Worm (Caenorhabditis elegans) whole organism, L4 larva: Measurements from ENCODE around the gene C50F4.16.

Source experiments
- T26A8.4 ChIP-seq: fragments of 200-800 bp; sonication (Bioruptor generic); IDR thresholded peaks from 2 replicates; pipeline ENCODE4 v1.3.6; 2022; ENCODE audit warnings: missing genetic modification characterization, missing compliant biosample characterization
- ZK546.5 ChIP-seq, 2 experiments: sonication (generic microtip); optimal IDR thresholded peaks; 2 replicates each; lab custom pipeline; 2017; ENCODE audit warnings: missing biosample characterization in 2 of 2, missing genetic modification characterization in 2 of 2
- aha-1 ChIP-seq: fragments of 150-350 bp; peaks from one replicate; lab custom pipeline; 2014; ENCODE audit warnings: missing biosample characterization, missing genetic modification characterization
- aly-2 ChIP-seq: sonication (generic microtip); optimal IDR thresholded peaks from 2 replicates; lab custom pipeline; 2018; ENCODE audit warnings: missing biosample characterization, missing genetic modification characterization
- ceh-20 ChIP-seq: fragments of 200-800 bp; sonication (Bioruptor generic); IDR thresholded peaks from 2 replicates; pipeline ENCODE4 v1.3.6; 2022; ENCODE audit warnings: missing genetic modification reagents, missing genetic modification characterization, missing compliant biosample characterization
- ceh-44 ChIP-seq: fragments of 200-800 bp; sonication (Bioruptor generic); IDR thresholded peaks from 2 replicates; pipeline ENCODE4 v1.3.6; 2022; ENCODE audit warnings: missing genetic modification reagents, missing genetic modification characterization, missing compliant biosample characterization
- cey-2 ChIP-seq: sonication (generic microtip); optimal IDR thresholded peaks from 3 replicates; lab custom pipeline; 2017; ENCODE audit warnings: missing genetic modification characterization, mild to moderate bottlenecking, missing compliant biosample characterization, antibody characterized with exemption, borderline replicate concordance; ENCODE audit not compliant: insufficient read depth
- daf-16 ChIP-seq, 3 experiments: sonication (generic microtip); optimal IDR thresholded peaks; 2 replicates each; lab custom pipeline; 2016 to 2017; ENCODE audit warnings: missing genetic modification characterization in 3 of 3, missing genetic modification reagents in 3 of 3, mild to moderate bottlenecking in 2 of 3, missing compliant biosample characterization in 2 of 3, missing biosample characterization in 1 of 3, moderate library complexity in 1 of 3
- daf-19 ChIP-seq: fragments of 200-800 bp; sonication (Bioruptor generic); conservative IDR thresholded peaks from 2 replicates; pipeline ENCODE4 v1.3.6; 2022; ENCODE audit warnings: missing genetic modification characterization, missing compliant biosample characterization
- daf-8 ChIP-seq: fragments of 200-800 bp; sonication (Bioruptor generic); IDR thresholded peaks from 2 replicates; pipeline ENCODE4 v1.3.6; 2022; ENCODE audit warnings: missing genetic modification characterization, missing compliant biosample characterization
- dmd-6 ChIP-seq: fragments of 200-800 bp; sonication (Bioruptor generic); IDR thresholded peaks from 2 replicates; pipeline ENCODE4 v1.3.6; 2022; ENCODE audit warnings: missing genetic modification reagents, missing genetic modification characterization, missing compliant biosample characterization
- dmd-8 ChIP-seq: fragments of 200-800 bp; sonication (Bioruptor generic); IDR thresholded peaks from 2 replicates; pipeline ENCODE4 v1.3.6; 2022; ENCODE audit warnings: missing genetic modification characterization, missing compliant biosample characterization
- dpl-1 ChIP-seq: fragments of 150-350 bp; optimal IDR thresholded peaks from 2 replicates; lab custom pipeline; 2014; ENCODE audit warnings: missing biosample characterization, missing genetic modification reagents, missing genetic modification characterization
- duxl-1 ChIP-seq: sonication (generic microtip); optimal IDR thresholded peaks from 2 replicates; lab custom pipeline; 2016; ENCODE audit warnings: mild to moderate bottlenecking, missing genetic modification characterization, moderate library complexity, missing compliant biosample characterization; ENCODE audit not compliant: poor library complexity
- dve-1 ChIP-seq: sonication (generic microtip); optimal IDR thresholded peaks from 2 replicates; lab custom pipeline; 2017; ENCODE audit warnings: antibody characterized with exemption, mild to moderate bottlenecking, missing genetic modification characterization, missing compliant biosample characterization; ENCODE audit not compliant: insufficient read depth
- fos-1 ChIP-seq: fragments of 150-350 bp; optimal IDR thresholded peaks from 2 replicates; lab custom pipeline; 2014; ENCODE audit warnings: missing biosample characterization, missing genetic modification characterization
- hmg-1.1 ChIP-seq: fragments of 200-800 bp; sonication (Bioruptor generic); IDR thresholded peaks from 2 replicates; pipeline ENCODE4 v1.3.6; 2022; ENCODE audit warnings: missing genetic modification reagents, missing genetic modification characterization, missing compliant biosample characterization
- lin-1 ChIP-seq: fragments of 200-800 bp; sonication (Bioruptor generic); IDR thresholded peaks from 2 replicates; pipeline ENCODE4 v1.3.6; 2022; ENCODE audit warnings: missing genetic modification reagents, missing genetic modification characterization, missing compliant biosample characterization
- lin-15B ChIP-seq: fragments of 150-350 bp; sonication (generic microtip); optimal IDR thresholded peaks from 3 replicates; lab custom pipeline; 2014; ENCODE audit warnings: missing biosample characterization, missing genetic modification characterization
- lin-29 ChIP-seq: fragments of 200-800 bp; sonication (Bioruptor generic); IDR thresholded peaks from 2 replicates; pipeline ENCODE4 v1.3.6; 2022; ENCODE audit warnings: missing genetic modification reagents, missing genetic modification characterization, missing compliant biosample characterization
- lin-38 ChIP-seq: fragments of 200-800 bp; sonication (Bioruptor generic); IDR thresholded peaks from 2 replicates; pipeline ENCODE4 v1.3.6; 2022; ENCODE audit warnings: missing genetic modification reagents, missing genetic modification characterization, missing compliant biosample characterization
- mdt-29 ChIP-seq: fragments of 200-800 bp; sonication (Bioruptor generic); IDR thresholded peaks from 2 replicates; pipeline ENCODE4 v1.3.6; 2022; ENCODE audit warnings: missing genetic modification reagents, missing genetic modification characterization, missing compliant biosample characterization
- mep-1 ChIP-seq: fragments of 150-350 bp; sonication (generic microtip); optimal IDR thresholded peaks from 3 replicates; lab custom pipeline; 2014; ENCODE audit warnings: missing biosample characterization, missing genetic modification characterization
- mxl-3 ChIP-seq: fragments of 200-800 bp; sonication (Bioruptor generic); optimal IDR thresholded peaks from 2 replicates; lab custom pipeline; 2018; ENCODE audit warnings: mild to moderate bottlenecking, missing genetic modification characterization, missing compliant biosample characterization
- nhr-10 ChIP-seq: fragments of 150-350 bp; optimal IDR thresholded peaks from 2 replicates; lab custom pipeline; 2014; ENCODE audit warnings: missing biosample characterization, missing genetic modification characterization
- nhr-28 ChIP-seq: fragments of 150-350 bp; optimal IDR thresholded peaks from 2 replicates; lab custom pipeline; 2014; ENCODE audit warnings: missing biosample characterization, missing genetic modification characterization
- nhr-41 ChIP-seq: fragments of 200-800 bp; sonication (Bioruptor generic); IDR thresholded peaks from 2 replicates; pipeline ENCODE4 v1.3.6; 2022; ENCODE audit warnings: missing genetic modification reagents, missing genetic modification characterization, missing compliant biosample characterization
- nhr-42 ChIP-seq: fragments of 200-800 bp; sonication (Bioruptor generic); IDR thresholded peaks from 2 replicates; pipeline ENCODE4 v1.3.6; 2022; ENCODE audit warnings: missing genetic modification characterization, missing compliant biosample characterization
- nhr-48 ChIP-seq: sonication (generic microtip); optimal IDR thresholded peaks from 2 replicates; lab custom pipeline; 2016; ENCODE audit warnings: mild to moderate bottlenecking, missing genetic modification characterization, missing compliant biosample characterization
- nhr-77 ChIP-seq: fragments of 150-350 bp; optimal IDR thresholded peaks from 2 replicates; lab custom pipeline; 2014; ENCODE audit warnings: missing biosample characterization, missing genetic modification characterization
- pha-4 ChIP-seq, 2 experiments: fragments of 150-350 bp in 1 of 2; fragments of 200-800 bp in 1 of 2; sonication (Bioruptor generic) in 1 of 2; IDR thresholded peaks in 1 of 2; optimal IDR thresholded peaks in 1 of 2; 2 replicates each; pipeline versions ENCODE4 v1.3.6 to Lab custom; 2014 to 2022; ENCODE audit warnings: missing genetic modification characterization in 2 of 2, missing genetic modification reagents in 2 of 2, missing biosample characterization in 1 of 2, missing compliant biosample characterization in 1 of 2
- php-3 ChIP-seq: fragments of 200-800 bp; sonication (Bioruptor generic); IDR thresholded peaks from 2 replicates; pipeline ENCODE4 v1.3.6; 2022; ENCODE audit warnings: missing genetic modification reagents, missing genetic modification characterization, missing compliant biosample characterization
- pqm-1 ChIP-seq: sonication (generic microtip); optimal IDR thresholded peaks from 2 replicates; lab custom pipeline; 2017; ENCODE audit warnings: missing biosample characterization, missing genetic modification characterization
- saeg-2 ChIP-seq: fragments of 200-800 bp; sonication (Bioruptor generic); IDR thresholded peaks from 2 replicates; pipeline ENCODE4 v1.3.6; 2022; ENCODE audit warnings: missing genetic modification reagents, missing genetic modification characterization, missing compliant biosample characterization
- set-16 ChIP-seq: fragments of 200-800 bp; sonication (Bioruptor generic); IDR thresholded peaks from 2 replicates; pipeline ENCODE4 v1.3.6; 2022; ENCODE audit warnings: missing genetic modification reagents, missing genetic modification characterization, missing compliant biosample characterization
- snpc-1.2 ChIP-seq: fragments of 200-800 bp; sonication (Bioruptor generic); IDR thresholded peaks from 2 replicates; pipeline ENCODE4 v1.3.6; 2022; ENCODE audit warnings: missing genetic modification reagents, missing genetic modification characterization, missing compliant biosample characterization
- tag-97 ChIP-seq: fragments of 200-800 bp; sonication (Bioruptor generic); IDR thresholded peaks from 2 replicates; pipeline ENCODE4 v1.3.6; 2022; ENCODE audit warnings: missing genetic modification characterization, missing compliant biosample characterization
- tra-1 ChIP-seq: fragments of 200-800 bp; sonication (Bioruptor generic); IDR thresholded peaks from 2 replicates; pipeline ENCODE4 v1.3.6; 2022; ENCODE audit warnings: missing genetic modification reagents, missing genetic modification characterization, missing compliant biosample characterization
- unc-130 ChIP-seq: sonication (generic microtip); optimal IDR thresholded peaks from 2 replicates; lab custom pipeline; 2016; ENCODE audit warnings: missing genetic modification reagents, missing genetic modification characterization, missing compliant biosample characterization
- unc-62 ChIP-seq, 3 experiments: fragments of 150-350 bp in 1 of 3; sonication (generic microtip); optimal IDR thresholded peaks in 2 of 3; peaks in 1 of 3; 1 replicate in 1 of 3; 2 replicates in 2 of 3; lab custom pipeline; 2014 to 2017; ENCODE audit warnings: missing biosample characterization in 3 of 3, missing genetic modification characterization in 3 of 3, missing genetic modification reagents in 3 of 3, missing genotype in 1 of 3
- zfp-2 ChIP-seq: sonication (generic microtip); optimal IDR thresholded peaks from 2 replicates; lab custom pipeline; 2016; ENCODE audit warnings: mild to moderate bottlenecking, missing genetic modification characterization, missing compliant biosample characterization
- zfp-3 ChIP-seq: fragments of 200-800 bp; sonication (Bioruptor generic); conservative IDR thresholded peaks from 2 replicates; pipeline ENCODE4 v1.3.6; 2022; ENCODE audit warnings: missing genetic modification reagents, missing genetic modification characterization, missing compliant biosample characterization
- ztf-7 ChIP-seq: fragments of 150-350 bp; optimal IDR thresholded peaks from 2 replicates; lab custom pipeline; 2014; ENCODE audit warnings: missing biosample characterization, missing genetic modification characterization

Gene C50F4.16

DNA sequence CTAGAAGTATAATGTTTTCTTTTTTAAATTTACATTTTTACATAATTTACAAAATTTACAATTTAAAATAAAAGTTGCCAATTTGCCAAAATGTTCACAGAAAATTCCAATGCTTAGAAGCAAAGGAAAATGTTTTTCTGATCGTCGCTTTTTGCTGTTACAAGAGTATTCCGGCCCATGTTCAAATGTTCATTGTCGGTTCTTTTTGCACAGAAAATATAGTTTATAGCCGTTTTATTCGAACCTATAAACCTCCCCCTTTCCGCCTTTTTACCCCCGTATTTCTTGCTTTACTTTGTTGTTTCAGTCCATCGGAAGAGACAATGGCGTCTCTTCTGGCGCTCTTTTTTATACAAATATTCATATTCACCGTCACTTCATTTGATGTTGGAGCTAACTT lies 6.8 kb downstream of the C50F4.16 start, which contains the start of gene tag-329:
Gene tag-329 (plus strand): TSS at position 301 of the 400 bp plus-strand sequence.
- TF ChIP-seq daf-8 (GFP tag; lab: Robert Waterston, UW): no peak
- no peak for TF ChIP-seq dmd-8
- no peak for TF ChIP-seq unc-130 (GFP tag; lab: Kevin White, UChicago)
- no peak for TF ChIP-seq dve-1 (tag; lab: Kevin White, UChicago)
- TF ChIP-seq ceh-44 (GFP tag; lab: Robert Waterston, UW): no peak
- no peak for TF ChIP-seq zfp-2
- TF ChIP-seq mxl-3 (GFP tag; lab: Kevin White, UChicago): no peak

DNA sequence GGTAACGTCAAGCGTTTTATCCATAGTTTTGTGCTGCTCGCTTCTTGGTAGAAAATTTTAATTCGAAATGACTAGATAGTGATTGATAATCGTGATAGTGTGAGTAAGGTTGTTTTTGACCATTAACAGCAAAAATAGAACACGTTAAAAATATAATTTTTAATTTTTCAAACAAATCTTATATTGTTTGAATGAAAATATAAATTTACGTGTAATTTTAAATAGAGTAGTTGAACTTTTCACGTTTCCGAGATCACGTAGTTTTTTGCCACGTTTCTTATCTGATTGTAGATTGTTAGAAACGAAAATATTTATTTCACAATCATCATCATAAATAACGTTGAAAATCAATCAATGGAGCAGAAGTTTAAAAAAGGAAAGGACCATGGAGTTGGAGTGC lies 9.9 kb downstream of the C50F4.16 start, which contains the start of the genes C50F4.10 and pfk-1.2:
Gene C50F4.10 (minus strand): TSS at position 101 of the 400 bp plus-strand sequence.
Gene pfk-1.2 (plus strand): TSS at position 325 of the 400 bp plus-strand sequence.
- TF ChIP-seq unc-130 (GFP tag; lab: Kevin White, UChicago): no peak
- TF ChIP-seq aha-1: no peak
- no peak for TF ChIP-seq saeg-2
- no peak for TF ChIP-seq duxl-1 (tag; lab: Kevin White, UChicago)
- TF ChIP-seq fos-1 (tag; lab: Kevin White, UChicago): no peak
- no peak for TF ChIP-seq ztf-7 (tag; lab: Kevin White, UChicago)
- TF ChIP-seq nhr-42: no peak
- TF ChIP-seq ZK546.5 (tag; optimal IDR thresholded peaks at IDR 0.05; lab: Kevin White, UChicago): no peak
- no peak for TF ChIP-seq tag-97 (GFP tag; lab: Robert Waterston, UW)
- TF ChIP-seq snpc-1.2: no peak
- TF ChIP-seq nhr-41: no peak

- TF ChIP-seq aha-1 (peak; percentile 96), hmg-1.1 (GFP tag; lab: Robert Waterston, UW) (no peak)
Measured at ce11 chrV:9527984-9528383, 13.4 kb downstream of the C50F4.16 start.

ce11 chrV:9527337-9527736 lies 14.1 kb downstream of the C50F4.16 start:
- no peak for TF ChIP-seq duxl-1 (tag; lab: Kevin White, UChicago)
- TF ChIP-seq daf-16 (GFP tag; optimal IDR thresholded peaks at IDR 0.05; lab: Kevin White, UChicago): no peak
- TF ChIP-seq daf-16 (tag; optimal IDR thresholded peaks at IDR 0.05; lab: Kevin White, UChicago): peak; percentile 39
- TF ChIP-seq pqm-1 (tag; lab: Kevin White, UChicago): peak; percentile 4
- TF ChIP-seq daf-19: no peak
- no peak for TF ChIP-seq php-3 (GFP tag; lab: Robert Waterston, UW)
- no peak for TF ChIP-seq set-16 (GFP tag; lab: Robert Waterston, UW)
- TF ChIP-seq dmd-6 (GFP tag; lab: Robert Waterston, UW): peak; percentile 38
- peak; percentile 42 for TF ChIP-seq nhr-28 (tag; lab: Kevin White, UChicago)
- no peak for TF ChIP-seq dpl-1
- no peak for TF ChIP-seq nhr-48
- peak; percentile 57 for TF ChIP-seq nhr-77
- TF ChIP-seq T26A8.4 (GFP tag; lab: Robert Waterston, UW): no peak
- peak in 1 of 2 experiments; percentile 16 for TF ChIP-seq unc-62 (GFP tag; optimal IDR thresholded peaks at IDR 0.05 in 1 of 2; lab: Kevin White, UChicago)
- TF ChIP-seq unc-62 (tag; optimal IDR thresholded peaks at IDR 0.05; lab: Kevin White, UChicago): no peak

DNA sequence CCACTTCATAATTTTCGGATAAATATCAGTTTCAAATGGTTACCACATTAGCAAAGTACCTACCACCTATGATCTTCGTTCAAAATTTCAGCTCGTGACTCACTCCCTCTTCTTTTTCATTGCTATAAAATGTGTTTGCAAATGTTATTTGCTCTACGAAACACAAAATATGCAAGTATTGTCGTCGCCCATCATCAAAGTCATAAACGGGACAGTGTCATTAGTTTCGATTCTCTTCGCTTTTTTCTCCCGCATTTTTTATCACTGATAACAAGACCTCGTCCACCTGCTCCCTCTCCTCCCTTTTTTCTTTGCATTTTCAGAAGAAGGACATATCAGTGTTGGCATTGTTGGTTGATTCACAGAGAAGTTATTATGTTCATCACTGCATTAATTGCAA lies 14.9 kb downstream of the C50F4.16 start, which contains the start of gene C50F4.1:
Gene C50F4.1 (plus strand): TSS at position 324 of the 400 bp plus-strand sequence.
- no peak for TF ChIP-seq lin-15B (tag; lab: Kevin White, UChicago)
- TF ChIP-seq ceh-20 (GFP tag; lab: Robert Waterston, UW): no peak
- TF ChIP-seq ceh-44 (GFP tag; lab: Robert Waterston, UW): no peak
- TF ChIP-seq ztf-7 (tag; lab: Kevin White, UChicago): no peak
- no peak for TF ChIP-seq daf-19
- TF ChIP-seq unc-130 (GFP tag; lab: Kevin White, UChicago): no peak
- TF ChIP-seq daf-8 (GFP tag; lab: Robert Waterston, UW): no peak
- TF ChIP-seq pha-4 (GFP tag; IDR thresholded peaks at IDR 0.05; lab: Robert Waterston, UW): no peak
- no peak for TF ChIP-seq pha-4 (tag; optimal IDR thresholded peaks at IDR 0.05; lab: Kevin White, UChicago)
- TF ChIP-seq mdt-29 (GFP tag; lab: Robert Waterston, UW): no peak
- TF ChIP-seq lin-1: no peak
- no peak for TF ChIP-seq tra-1
- TF ChIP-seq zfp-3 (GFP tag; lab: Robert Waterston, UW): no peak
- no peak for TF ChIP-seq lin-29 (GFP tag; lab: Robert Waterston, UW)
- no peak for TF ChIP-seq cey-2
- no peak for TF ChIP-seq lin-38 (GFP tag; lab: Robert Waterston, UW)
- no peak for TF ChIP-seq mep-1
- no peak for TF ChIP-seq aly-2
- no peak for TF ChIP-seq nhr-10
